Fruit fly (Drosophila melanogaster) S2 (cell line): ENCODE data around the gene drm.

ENCODE experiments used
- CG8478 ChIP-seq: fragments of >200 bp; optimal IDR thresholded peaks from 2 replicates; lab custom pipeline; 2018
- CTCF ChIP-seq, 2 experiments: fragments of >200 bp; optimal IDR thresholded peaks; 2 replicates each; lab custom pipeline; 2018

DNA sequence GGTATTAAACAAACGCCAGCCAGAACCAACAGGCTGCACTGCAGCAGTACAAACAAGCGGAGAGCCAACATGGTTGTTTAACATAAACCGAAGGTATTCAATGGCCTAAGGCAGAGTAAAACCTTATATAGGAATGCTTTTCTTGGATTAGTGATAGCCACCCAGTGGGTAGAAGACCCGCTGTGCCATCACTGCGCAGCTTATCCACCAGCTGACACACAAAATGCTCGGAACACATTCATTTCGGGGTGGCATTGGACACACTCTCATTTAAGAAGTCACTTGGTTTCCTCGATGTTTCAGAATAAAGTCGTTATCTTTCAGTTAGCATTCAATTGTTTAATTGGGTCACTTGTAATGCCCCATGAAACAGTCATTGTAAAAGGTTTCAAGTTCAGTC, 29.0 kb upstream of the drm start, which contains the start of gene CG31954:
- TF ChIP-seq CTCF (optimal IDR thresholded peaks at IDR 0.05; lab: Kevin White, UChicago) (no peak), CG8478 (lab: Kevin White, UChicago) (no peak)
